Fruit fly (Drosophila melanogaster): ENCODE results near the gene nAChRbeta1.

dm6 chr3L:4484623-4485022 lies 55.5 kb downstream of the nAChRbeta1 start:
- TF ChIP-seq Rel (GFP tag; optimal IDR thresholded peaks at IDR 0.05) (no peak), Rel (tag; optimal IDR thresholded peaks at IDR 0.05) (no peak), fru (GFP tag; optimal IDR thresholded peaks at IDR 0.05) (no peak), dmrt93B (GFP tag; optimal IDR thresholded peaks at IDR 0.05) (no peak), h (GFP tag; optimal IDR thresholded peaks at IDR 0.05) (no peak), brk (GFP tag; optimal IDR thresholded peaks at IDR 0.05) (no peak), rgr (GFP tag; optimal IDR thresholded peaks at IDR 0.05) (no peak)

Data from whole organism, wandering third instar larva.